Fruit fly (Drosophila melanogaster): Measurements from ENCODE around the gene CG15548.

DNA sequence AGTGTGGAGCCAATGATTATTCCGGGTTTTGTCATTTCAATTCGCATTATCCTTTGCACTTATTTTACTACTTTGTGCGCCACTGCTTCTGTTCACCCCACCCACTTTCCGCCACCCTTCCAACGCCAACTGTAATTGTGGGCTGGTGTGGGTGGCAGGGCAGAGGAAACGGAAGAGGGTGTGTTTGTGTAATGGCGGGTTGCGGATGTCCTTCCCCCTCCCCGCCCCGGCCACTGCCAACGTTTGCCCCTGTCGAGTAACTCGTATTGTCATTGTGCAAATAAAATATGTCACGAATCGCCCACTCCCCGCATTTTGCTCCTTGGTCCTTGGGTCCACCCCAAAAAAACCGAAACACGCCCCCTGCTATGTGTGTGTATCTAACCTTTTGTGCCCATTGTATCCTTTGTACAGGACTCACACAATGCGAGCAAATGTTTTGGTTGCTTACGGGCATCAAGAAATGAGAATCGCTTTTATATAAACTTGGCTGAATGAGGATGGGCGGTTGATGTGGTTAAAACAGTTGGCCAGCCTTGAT, 25.5 kb upstream of the CG15548 start:
- no peak for TF ChIP-seq cnc (optimal IDR thresholded peaks at IDR 0.05)
- no peak for TF ChIP-seq ovo (GFP tag; optimal IDR thresholded peaks at IDR 0.05)
- no peak for TF ChIP-seq cic (GFP tag; optimal IDR thresholded peaks at IDR 0.05)
- no peak for TF ChIP-seq kay (GFP tag; ENCODE audit: borderline replicate concordance)
